Worm (Caenorhabditis elegans) whole organism, midembryonic: ENCODE results near the gene ZK228.3.

Experiments used
- med-1 ChIP-seq: sonication (generic microtip); optimal IDR thresholded peaks from 2 replicates; lab custom pipeline; 2017; ENCODE audit warnings: missing genetic modification characterization, mild to moderate bottlenecking, missing compliant biosample characterization, antibody characterized with exemption, missing genetic modification reagents; ENCODE audit not compliant: insufficient read depth
- ref-1 ChIP-seq: fragments of 200-800 bp; sonication (Bioruptor generic); conservative IDR thresholded peaks from 2 replicates; pipeline ENCODE4 v1.3.6; 2022; ENCODE audit warnings: missing genetic modification reagents, missing genetic modification characterization, missing compliant biosample characterization
- tab-1 ChIP-seq: fragments of 200-800 bp; sonication (Bioruptor generic); IDR thresholded peaks from 2 replicates; pipeline ENCODE4 v1.3.6; 2022; ENCODE audit warnings: missing genetic modification characterization, missing compliant biosample characterization
- ztf-23 ChIP-seq: fragments of 200-800 bp; sonication (Bioruptor generic); IDR thresholded peaks from 2 replicates; pipeline ENCODE4 v1.3.6; 2022; ENCODE audit warnings: missing genetic modification reagents, missing genetic modification characterization, missing compliant biosample characterization
- ztf-29 ChIP-seq: fragments of 200-800 bp; sonication (Bioruptor generic); IDR thresholded peaks from 2 replicates; pipeline ENCODE4 v1.3.6; 2022; ENCODE audit warnings: missing genetic modification reagents, missing genetic modification characterization, missing compliant biosample characterization

ce11 chrV:18461200-18461728 is at the start of gene ZK228.3:
- no peak for TF ChIP-seq tab-1 (GFP tag; lab: Robert Waterston, UW)
- TF ChIP-seq ztf-23 (GFP tag; lab: Robert Waterston, UW) = no peak
- TF ChIP-seq med-1 (GFP tag; lab: Kevin White, UChicago) = no peak
- TF ChIP-seq ref-1 (GFP tag; lab: Robert Waterston, UW) = no peak
- TF ChIP-seq ztf-29 (GFP tag; lab: Robert Waterston, UW) = no peak
